Worm (Caenorhabditis elegans): ENCODE measurements around the gene C06A8.6.

C06A8.6 gene

ce11 chrII:7817580-7817979 is 45.3 kb downstream of the C06A8.6 start:
- no peak for TF ChIP-seq F13C5.2 (tag; optimal IDR thresholded peaks at IDR 0.05)
- no peak for TF ChIP-seq ceh-13 (GFP tag; optimal IDR thresholded peaks at IDR 0.05)
- TF ChIP-seq tbx-11 (GFP tag; IDR thresholded peaks at IDR 0.05) = no peak
- no peak for TF ChIP-seq sea-1 (GFP tag; conservative IDR thresholded peaks at IDR 0.05)
- TF ChIP-seq scrt-1 (GFP tag; IDR thresholded peaks at IDR 0.05) = no peak
- TF ChIP-seq hmbx-1 (tag; optimal IDR thresholded peaks at IDR 0.05) = no peak
- TF ChIP-seq aly-1 (tag; optimal IDR thresholded peaks at IDR 0.05) = no peak
- no peak for TF ChIP-seq hmg-4 (GFP tag; optimal IDR thresholded peaks at IDR 0.05)
- no peak for TF ChIP-seq flt-1 (GFP tag; IDR thresholded peaks at IDR 0.05)
- TF ChIP-seq pes-1 (GFP tag; IDR thresholded peaks at IDR 0.05) = no peak

- TF ChIP-seq sea-1 (GFP tag; conservative IDR thresholded peaks at IDR 0.05) (no peak), aly-1 (tag; optimal IDR thresholded peaks at IDR 0.05) (no peak), hmbx-1 (tag; optimal IDR thresholded peaks at IDR 0.05) (no peak), scrt-1 (GFP tag; IDR thresholded peaks at IDR 0.05) (no peak)
These were observed 47.1 kb downstream of the C06A8.6 start for ce11 chrII:7819359-7819758.

ce11 chrII:7822454-7822853 is 50.2 kb downstream of the C06A8.6 start, which contains the start of gene irld-47:
Gene irld-47, minus strand, starts transcription at chrII:7822554.
- TF ChIP-seq B0310.2 (tag; optimal IDR thresholded peaks at IDR 0.05) = no peak
- no peak for TF ChIP-seq tbx-11 (GFP tag; IDR thresholded peaks at IDR 0.05)
- no peak for TF ChIP-seq ama-1 (optimal IDR thresholded peaks at IDR 0.05)
- no peak for TF ChIP-seq flt-1 (GFP tag; IDR thresholded peaks at IDR 0.05)
- no peak for TF ChIP-seq pes-1 (GFP tag; IDR thresholded peaks at IDR 0.05)
